Worm (Caenorhabditis elegans) whole organism, young adult: ENCODE results near the gene lsm-4.

Experiments
- ceh-27 ChIP-seq: fragments of 200-800 bp; sonication (Bioruptor generic); optimal IDR thresholded peaks from 2 replicates; lab custom pipeline; 2018; ENCODE audit warnings: mild to moderate bottlenecking, missing genetic modification characterization, moderate library complexity, missing compliant biosample characterization
- dpff-1 ChIP-seq: sonication (generic microtip); optimal IDR thresholded peaks from 2 replicates; lab custom pipeline; 2017; ENCODE audit warnings: mild to moderate bottlenecking, missing genetic modification characterization, missing compliant biosample characterization
- hlh-12 ChIP-seq: sonication (generic microtip); optimal IDR thresholded peaks from 2 replicates; lab custom pipeline; 2016; ENCODE audit warnings: missing genetic modification characterization, missing compliant biosample characterization
- lsy-27 ChIP-seq: sonication (generic microtip); optimal IDR thresholded peaks from 2 replicates; lab custom pipeline; 2017; ENCODE audit warnings: missing genetic modification characterization, mild to moderate bottlenecking, missing compliant biosample characterization, antibody characterized with exemption, missing genotype, borderline replicate concordance; ENCODE audit not compliant: insufficient read depth
- ztf-6 ChIP-seq: fragments of 200-800 bp; sonication (Bioruptor generic); IDR thresholded peaks from 2 replicates; pipeline ENCODE4 v1.3.6; 2022; ENCODE audit warnings: missing genetic modification reagents, missing genetic modification characterization, missing compliant biosample characterization

- TF ChIP-seq dpff-1 (tag; lab: Kevin White, UChicago) (no peak), ceh-27 (GFP tag; lab: Kevin White, UChicago) (no peak), lsy-27 (tag; lab: Kevin White, UChicago) (no peak), ztf-6 (no peak), hlh-12 (no peak)
Observed at ce11 chrII:7287709-7288108, 34.7 kb upstream of the lsm-4 start.
